Fruit fly (Drosophila melanogaster) whole organism, wandering third instar larva: ENCODE measurements around the gene CG11360.

ENCODE experiments used
- Abd-B ChIP-seq: fragments of >200 bp; optimal IDR thresholded peaks from 2 replicates; lab custom pipeline; 2017; ENCODE audit warnings: missing biosample characterization, missing genetic modification characterization
- CG9705 ChIP-seq: fragments of 200-800 bp; sonication (Bioruptor generic); optimal IDR thresholded peaks from 2 replicates; lab custom pipeline; 2018; ENCODE audit warnings: missing biosample characterization, mild to moderate bottlenecking, missing genetic modification characterization
- CrebA ChIP-seq: fragments of 200-800 bp; sonication (Bioruptor generic); optimal IDR thresholded peaks from 2 replicates; lab custom pipeline; 2016; ENCODE audit warnings: missing biosample characterization, mild to moderate bottlenecking, missing genetic modification characterization, borderline replicate concordance
- Dfd ChIP-seq: fragments of >200 bp; optimal IDR thresholded peaks from 2 replicates; lab custom pipeline; 2017; ENCODE audit warnings: missing biosample characterization, missing genetic modification characterization
- GATAd ChIP-seq: sonication (Bioruptor generic); optimal IDR thresholded peaks from 2 replicates; lab custom pipeline; 2016; ENCODE audit warnings: missing biosample characterization, missing genetic modification characterization
- HLH106 ChIP-seq: fragments of 200-800 bp; optimal IDR thresholded peaks from 3 replicates; lab custom pipeline; 2019; ENCODE audit warnings: missing biosample characterization, mild to moderate bottlenecking, missing genetic modification characterization, moderate library complexity
- Hnf4 ChIP-seq: fragments of 200-800 bp; sonication (Bioruptor generic); optimal IDR thresholded peaks from 2 replicates; lab custom pipeline; 2016; ENCODE audit warnings: missing biosample characterization, mild to moderate bottlenecking, missing genetic modification characterization
- Hr78 ChIP-seq: fragments of >200 bp; optimal IDR thresholded peaks from 2 replicates; lab custom pipeline; 2017; ENCODE audit warnings: missing biosample characterization, missing genetic modification characterization
- OdsH ChIP-seq: fragments of 200-800 bp; sonication (Bioruptor generic); optimal IDR thresholded peaks from 2 replicates; lab custom pipeline; 2016; ENCODE audit warnings: missing biosample characterization, mild to moderate bottlenecking, missing genetic modification characterization
- ey ChIP-seq: fragments of 200-800 bp; sonication (Bioruptor generic); optimal IDR thresholded peaks from 2 replicates; lab custom pipeline; 2016; ENCODE audit warnings: missing biosample characterization, missing genetic modification characterization
- fru ChIP-seq: fragments of 200-800 bp; sonication (Bioruptor generic); optimal IDR thresholded peaks from 3 replicates; lab custom pipeline; 2016; ENCODE audit warnings: missing biosample characterization, mild to moderate bottlenecking, missing genetic modification characterization
- lola ChIP-seq: fragments of >200 bp; optimal IDR thresholded peaks from 2 replicates; lab custom pipeline; 2017; ENCODE audit warnings: missing biosample characterization, missing genetic modification characterization
- rgr ChIP-seq: fragments of 200-800 bp; sonication (Bioruptor generic); optimal IDR thresholded peaks from 3 replicates; lab custom pipeline; 2016; ENCODE audit warnings: missing biosample characterization, mild to moderate bottlenecking, missing genetic modification characterization
- tai ChIP-seq: sonication (Bioruptor generic); optimal IDR thresholded peaks from 2 replicates; lab custom pipeline; 2016; ENCODE audit warnings: missing biosample characterization, missing genetic modification characterization
- woc ChIP-seq: sonication (Bioruptor generic); optimal IDR thresholded peaks from 2 replicates; lab custom pipeline; 2016; ENCODE audit warnings: missing biosample characterization, mild to moderate bottlenecking, missing genetic modification characterization

Gene CG11360

DNA sequence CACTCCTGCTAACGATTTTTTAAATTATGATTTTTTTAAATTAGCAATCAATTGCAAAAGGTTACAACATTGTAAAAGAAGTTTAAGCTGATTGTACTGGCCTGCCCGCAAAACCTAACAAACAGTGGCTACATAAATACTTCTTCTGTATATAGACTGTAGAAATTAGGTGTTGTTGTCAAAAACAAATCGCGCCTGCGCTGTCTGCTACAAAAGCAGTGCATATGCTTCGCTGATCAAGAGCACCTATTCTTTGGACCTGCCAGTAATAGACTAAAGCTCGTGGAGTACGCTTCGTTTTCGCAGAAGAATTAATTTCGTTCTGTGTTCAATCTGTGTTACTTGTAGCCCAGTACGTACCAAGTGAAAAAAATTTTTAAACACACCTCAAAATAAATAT lies 53.2 kb downstream of the CG11360 start, which contains the start of gene bt:
Gene bt, plus strand, starts transcription at position 261 of the 400 bp plus-strand sequence.
- no peak for TF ChIP-seq Hr78 (GFP tag; lab: Kevin White, UChicago)
- no peak for TF ChIP-seq lola (GFP tag; lab: Kevin White, UChicago)
- no peak for TF ChIP-seq tai
- TF ChIP-seq fru (GFP tag; lab: Kevin White, UChicago), result peak; percentile 29
- no peak for TF ChIP-seq OdsH

- TF ChIP-seq Abd-B (GFP tag; lab: Kevin White, UChicago), result no peak
- no peak for TF ChIP-seq fru (GFP tag; lab: Kevin White, UChicago)
- TF ChIP-seq Dfd (GFP tag; lab: Kevin White, UChicago), result no peak
- no peak for TF ChIP-seq rgr (GFP tag; lab: Kevin White, UChicago)
- no peak for TF ChIP-seq Hnf4 (GFP tag; lab: Kevin White, UChicago)
- TF ChIP-seq HLH106 (tag; lab: Kevin White, UChicago), result no peak
- no peak for TF ChIP-seq woc (GFP tag; lab: Kevin White, UChicago)
- no peak for TF ChIP-seq CG9705 (GFP tag; lab: Kevin White, UChicago)
- no peak for TF ChIP-seq GATAd (GFP tag; lab: Kevin White, UChicago)
- TF ChIP-seq ey (GFP tag; lab: Kevin White, UChicago), result no peak
- TF ChIP-seq CrebA (GFP tag; lab: Kevin White, UChicago), result no peak
These were observed 54.1 kb downstream of the CG11360 start for dm6 chr4:725085-725484.
